Worm (Caenorhabditis elegans) whole organism, L1 larva: ENCODE results near the gene rpl-32.

Experiments
- aly-2 ChIP-seq: fragments of 150-350 bp; optimal IDR thresholded peaks from 2 replicates; lab custom pipeline; 2014; ENCODE audit warnings: missing biosample characterization, missing genetic modification characterization
- ceh-8 ChIP-seq: fragments of 200-800 bp; sonication (Bioruptor generic); optimal IDR thresholded peaks from 2 replicates; lab custom pipeline; 2018; ENCODE audit warnings: mild to moderate bottlenecking, missing genetic modification characterization, moderate library complexity, missing compliant biosample characterization
- ces-1 ChIP-seq: fragments of 150-350 bp; optimal IDR thresholded peaks from 2 replicates; lab custom pipeline; 2014; ENCODE audit warnings: missing biosample characterization, missing genetic modification reagents, missing genetic modification characterization
- dpl-1 ChIP-seq, 3 experiments: fragments of 150-350 bp in 2 of 3; sonication (generic microtip) in 1 of 3; optimal IDR thresholded peaks; 2 replicates each; lab custom pipeline; 2014 to 2017; ENCODE audit warnings: missing biosample characterization in 3 of 3, missing genetic modification characterization in 3 of 3, missing genetic modification reagents in 3 of 3
- dsc-1 ChIP-seq: sonication (generic microtip); optimal IDR thresholded peaks from 2 replicates; lab custom pipeline; 2016; ENCODE audit warnings: mild to moderate bottlenecking, missing genetic modification characterization, missing compliant biosample characterization
- efl-1 ChIP-seq, 4 experiments: fragments of 150-350 bp; optimal IDR thresholded peaks in 3 of 4; peaks in 1 of 4; 1 replicate in 1 of 4; 2 replicates in 3 of 4; lab custom pipeline; 2014; ENCODE audit warnings: missing biosample characterization in 2 of 4, missing genetic modification characterization in 2 of 4, missing genetic modification reagents in 2 of 4
- efl-3 ChIP-seq: fragments of 200-800 bp; sonication (Bioruptor generic); optimal IDR thresholded peaks from 2 replicates; lab custom pipeline; 2018; ENCODE audit warnings: mild to moderate bottlenecking, missing genetic modification characterization, missing compliant biosample characterization
- egl-13 ChIP-seq: sonication (generic microtip); optimal IDR thresholded peaks from 2 replicates; lab custom pipeline; 2016; ENCODE audit warnings: missing genotype, missing genetic modification reagents, missing genetic modification characterization, missing compliant biosample characterization
- elt-3 ChIP-seq, 6 experiments: fragments of 150-350 bp in 1 of 6; sonication (generic microtip); optimal IDR thresholded peaks; 2 replicates each; lab custom pipeline; 2017 to 2018; ENCODE audit warnings: missing biosample characterization in 6 of 6, missing genetic modification characterization in 6 of 6, inconsistent platforms in 1 of 6
- ets-5 ChIP-seq: fragments of 200-800 bp; sonication (Bioruptor generic); IDR thresholded peaks from 2 replicates; pipeline ENCODE4 v1.3.6; 2022; ENCODE audit warnings: missing genetic modification characterization, missing compliant biosample characterization
- fkh-4 ChIP-seq: sonication (generic microtip); optimal IDR thresholded peaks from 2 replicates; lab custom pipeline; 2016; ENCODE audit warnings: missing compliant biosample characterization, missing genetic modification characterization, borderline replicate concordance
- fkh-8 ChIP-seq: sonication (generic microtip); optimal IDR thresholded peaks from 2 replicates; lab custom pipeline; 2016; ENCODE audit warnings: mild to moderate bottlenecking, missing genetic modification characterization, missing compliant biosample characterization
- fos-1 ChIP-seq: fragments of 150-350 bp; optimal IDR thresholded peaks from 2 replicates; lab custom pipeline; 2014; ENCODE audit warnings: missing biosample characterization, missing genetic modification characterization
- hlh-17 ChIP-seq: fragments of 200-800 bp; sonication (Bioruptor generic); optimal IDR thresholded peaks from 2 replicates; lab custom pipeline; 2018; ENCODE audit warnings: missing genetic modification characterization, mild to moderate bottlenecking, missing compliant biosample characterization, moderate library complexity, borderline replicate concordance
- isw-1 ChIP-seq: fragments of 200-800 bp; sonication (Bioruptor generic); IDR thresholded peaks from 2 replicates; pipeline ENCODE4 v1.3.6; 2022; ENCODE audit warnings: missing genetic modification characterization, missing compliant biosample characterization
- lin-14 ChIP-seq: fragments of 200-800 bp; sonication (Bioruptor generic); optimal IDR thresholded peaks from 2 replicates; lab custom pipeline; 2018; ENCODE audit warnings: mild to moderate bottlenecking, missing genetic modification characterization, moderate library complexity, missing compliant biosample characterization
- lin-15B ChIP-seq: fragments of 150-350 bp; sonication (generic microtip); optimal IDR thresholded peaks from 3 replicates; lab custom pipeline; 2014; ENCODE audit warnings: missing biosample characterization, missing genetic modification characterization
- lin-35 ChIP-seq, 2 experiments: fragments of 150-350 bp; optimal IDR thresholded peaks; 2 replicates each; lab custom pipeline; 2014; ENCODE audit warnings: missing biosample characterization in 2 of 2, missing genetic modification characterization in 2 of 2, missing genetic modification reagents in 2 of 2
- lir-3 ChIP-seq: sonication (generic microtip); optimal IDR thresholded peaks from 2 replicates; lab custom pipeline; 2016; ENCODE audit warnings: mild to moderate bottlenecking, missing genetic modification characterization, moderate library complexity, missing compliant biosample characterization; ENCODE audit not compliant: poor library complexity
- mdl-1 ChIP-seq, 2 experiments: fragments of 150-350 bp; optimal IDR thresholded peaks; 2 replicates each; lab custom pipeline; 2014 to 2017; ENCODE audit warnings: missing biosample characterization in 2 of 2, missing genetic modification characterization in 2 of 2, inconsistent platforms in 1 of 2
- mep-1 ChIP-seq: fragments of 150-350 bp; optimal IDR thresholded peaks from 2 replicates; lab custom pipeline; 2014; ENCODE audit warnings: missing biosample characterization, missing genetic modification characterization
- nhr-11 ChIP-seq: fragments of 150-350 bp; optimal IDR thresholded peaks from 2 replicates; lab custom pipeline; 2014; ENCODE audit warnings: missing biosample characterization, missing genetic modification characterization
- nhr-12 ChIP-seq: sonication (generic microtip); optimal IDR thresholded peaks from 2 replicates; lab custom pipeline; 2017; ENCODE audit warnings: missing biosample characterization, missing genetic modification characterization
- nhr-47 ChIP-seq: sonication (generic microtip); optimal IDR thresholded peaks from 2 replicates; lab custom pipeline; 2016; ENCODE audit warnings: mild to moderate bottlenecking, missing genetic modification characterization, moderate library complexity, missing compliant biosample characterization
- nhr-71 ChIP-seq: sonication (generic microtip); optimal IDR thresholded peaks from 2 replicates; lab custom pipeline; 2016; ENCODE audit warnings: mild to moderate bottlenecking, missing genetic modification characterization, moderate library complexity, missing compliant biosample characterization
- nhr-85 ChIP-seq: sonication (generic microtip); peaks from one replicate; lab custom pipeline; 2016; ENCODE audit warnings: missing genetic modification characterization, inconsistent platforms, missing compliant biosample characterization
- pag-3 ChIP-seq: sonication (generic microtip); optimal IDR thresholded peaks from 2 replicates; lab custom pipeline; 2017; ENCODE audit warnings: missing genetic modification characterization, mild to moderate bottlenecking, missing compliant biosample characterization, antibody characterized with exemption, borderline replicate concordance; ENCODE audit not compliant: insufficient read depth
- pqm-1 ChIP-seq: sonication (generic microtip); optimal IDR thresholded peaks from 3 replicates; lab custom pipeline; 2017; ENCODE audit warnings: missing biosample characterization, missing genetic modification characterization
- skn-1 ChIP-seq: fragments of 150-350 bp; optimal IDR thresholded peaks from 2 replicates; lab custom pipeline; 2014; ENCODE audit warnings: missing biosample characterization, missing genetic modification characterization
- snu-23 ChIP-seq: sonication (generic microtip); optimal IDR thresholded peaks from 2 replicates; lab custom pipeline; 2016; ENCODE audit warnings: missing genetic modification characterization, missing compliant biosample characterization
- sox-4 ChIP-seq: sonication (generic microtip); optimal IDR thresholded peaks from 2 replicates; lab custom pipeline; 2016; ENCODE audit warnings: missing genetic modification characterization, missing compliant biosample characterization
- sptf-1 ChIP-seq: fragments of 150-350 bp; optimal IDR thresholded peaks from 2 replicates; lab custom pipeline; 2014; ENCODE audit warnings: missing biosample characterization, missing genetic modification characterization
- tbx-2 ChIP-seq: sonication (generic microtip); optimal IDR thresholded peaks from 2 replicates; lab custom pipeline; 2016; ENCODE audit warnings: missing genetic modification characterization, missing compliant biosample characterization
- tlp-1 ChIP-seq: fragments of 150-350 bp; optimal IDR thresholded peaks from 2 replicates; lab custom pipeline; 2014; ENCODE audit warnings: missing biosample characterization, missing genetic modification characterization
- unc-130 ChIP-seq: fragments of 150-350 bp; optimal IDR thresholded peaks from 2 replicates; lab custom pipeline; 2017; ENCODE audit warnings: missing biosample characterization, missing genetic modification characterization, inconsistent platforms
- unc-30 ChIP-seq: sonication (generic microtip); optimal IDR thresholded peaks from 2 replicates; lab custom pipeline; 2017; ENCODE audit warnings: missing biosample characterization, missing genetic modification characterization
- unc-62 ChIP-seq: fragments of 150-350 bp; optimal IDR thresholded peaks from 2 replicates; lab custom pipeline; 2014; ENCODE audit warnings: missing biosample characterization, missing genetic modification reagents, missing genetic modification characterization
- unc-86 ChIP-seq: sonication (generic microtip); optimal IDR thresholded peaks from 2 replicates; lab custom pipeline; 2016; ENCODE audit warnings: missing genetic modification characterization, missing compliant biosample characterization
- vab-15 ChIP-seq: sonication (generic microtip); optimal IDR thresholded peaks from 2 replicates; lab custom pipeline; 2017; ENCODE audit warnings: missing genotype, mild to moderate bottlenecking, missing genetic modification characterization, missing compliant biosample characterization
- xbp-1 ChIP-seq: sonication (generic microtip); optimal IDR thresholded peaks from 2 replicates; lab custom pipeline; 2016; ENCODE audit warnings: missing genetic modification characterization, missing compliant biosample characterization
- zag-1 ChIP-seq: fragments of 150-350 bp; optimal IDR thresholded peaks from 2 replicates; lab custom pipeline; 2014; ENCODE audit warnings: missing biosample characterization, missing genetic modification characterization
- zip-4 ChIP-seq: fragments of 200-800 bp; sonication (Bioruptor generic); optimal IDR thresholded peaks from 2 replicates; lab custom pipeline; 2018; ENCODE audit warnings: mild to moderate bottlenecking, missing genetic modification characterization, moderate library complexity, missing compliant biosample characterization
- ztf-4 ChIP-seq: fragments of 150-350 bp; optimal IDR thresholded peaks from 2 replicates; lab custom pipeline; 2014; ENCODE audit warnings: missing biosample characterization, missing genetic modification characterization

Gene rpl-32

ce11 chrII:9099017-9099416 is 42.1 kb upstream of the rpl-32 start, which contains the start of gene T24H10.1 (continued):
- TF ChIP-seq nhr-71 (tag; lab: Kevin White, UChicago) (peak; percentile 88), efl-1 (optimal IDR thresholded peaks at IDR 0.05; lab: Kevin White, UChicago) (peak; percentile 71 to 85), efl-1 (GFP tag; optimal IDR thresholded peaks at IDR 0.05 in 1 of 2; lab: Kevin White, UChicago) (peak; percentile 76 to 98), lir-3 (tag; lab: Kevin White, UChicago) (peak; percentile 9), ces-1 (no peak), xbp-1 (peak; percentile 71), ceh-8 (peak; percentile 38), zip-4 (GFP tag; lab: Kevin White, UChicago) (peak; percentile 8), fkh-4 (tag; lab: Kevin White, UChicago) (no peak), nhr-12 (tag; lab: Kevin White, UChicago) (no peak)

ce11 chrII:9098505-9098904 is 41.6 kb upstream of the rpl-32 start, which contains the start of gene clh-5:
TSS of gene clh-5 (minus strand) at chrII:9098605.
- TF ChIP-seq dsc-1 (tag; lab: Kevin White, UChicago), result no peak
- TF ChIP-seq ces-1, result no peak

ce11 chrII:9097302-9097701 is 40.4 kb upstream of the rpl-32 start:
- TF ChIP-seq mep-1 (tag; lab: Kevin White, UChicago), result no peak
- no peak for TF ChIP-seq sptf-1 (tag; lab: Kevin White, UChicago)
- no peak for TF ChIP-seq mdl-1 (tag; optimal IDR thresholded peaks at IDR 0.05; lab: Kevin White, UChicago)
- TF ChIP-seq zag-1 (tag; lab: Kevin White, UChicago), result no peak
- TF ChIP-seq lin-15B (tag; lab: Kevin White, UChicago), result no peak
- TF ChIP-seq efl-3, result no peak
- TF ChIP-seq unc-86 (tag; lab: Kevin White, UChicago), result no peak
- no peak for TF ChIP-seq fkh-8 (tag; lab: Kevin White, UChicago)
- no peak for TF ChIP-seq snu-23 (GFP tag; lab: Kevin White, UChicago)
- TF ChIP-seq dsc-1 (tag; lab: Kevin White, UChicago), result no peak
- no peak for TF ChIP-seq ets-5 (GFP tag; lab: Robert Waterston, UW)
- no peak for TF ChIP-seq pag-3 (tag; lab: Kevin White, UChicago)
- no peak for TF ChIP-seq dpl-1 (GFP tag; optimal IDR thresholded peaks at IDR 0.05; lab: Kevin White, UChicago)
- TF ChIP-seq unc-130, result no peak
- no peak for TF ChIP-seq tbx-2 (tag; lab: Kevin White, UChicago)

ce11 chrII:9094247-9094790 is 37.4 kb upstream of the rpl-32 start:
- TF ChIP-seq ztf-4 (tag; lab: Kevin White, UChicago) (no peak), pqm-1 (peak; percentile 65), dsc-1 (tag; lab: Kevin White, UChicago) (peak; percentile 55), lin-14 (peak; percentile 9), efl-1 (optimal IDR thresholded peaks at IDR 0.05; lab: Kevin White, UChicago) (no peak), efl-1 (GFP tag; optimal IDR thresholded peaks at IDR 0.05 in 1 of 2; lab: Kevin White, UChicago) (peak in 1 of 2 experiments; percentile 81)

- TF ChIP-seq hlh-17 (GFP tag; lab: Kevin White, UChicago) (no peak), zip-4 (GFP tag; lab: Kevin White, UChicago) (no peak)
These were observed 36.7 kb upstream of the rpl-32 start, which contains the start of gene C07H4.1 for ce11 chrII:9093584-9093983. TSS of gene C07H4.1 (minus strand) at chrII:9093684.

ce11 chrII:9092910-9093309 is 36.0 kb upstream of the rpl-32 start:
- TF ChIP-seq isw-1 (GFP tag; lab: Robert Waterston, UW) (no peak), aly-2 (tag; lab: Kevin White, UChicago) (no peak), egl-13 (tag; lab: Kevin White, UChicago) (no peak), ets-5 (GFP tag; lab: Robert Waterston, UW) (no peak), unc-62 (no peak), nhr-47 (tag; lab: Kevin White, UChicago) (no peak), nhr-11 (tag; lab: Kevin White, UChicago) (no peak), skn-1 (tag; lab: Kevin White, UChicago) (no peak), vab-15 (tag; lab: Kevin White, UChicago) (peak; percentile 22), sox-4 (tag; lab: Kevin White, UChicago) (no peak), elt-3 (tag; optimal IDR thresholded peaks at IDR 0.05; lab: Kevin White, UChicago) (peak in 1 of 6 experiments; percentile 18), fos-1 (tag; lab: Kevin White, UChicago) (no peak), nhr-85 (tag; lab: Kevin White, UChicago) (peak; percentile 56), tlp-1 (tag; lab: Kevin White, UChicago) (no peak), lin-35 (GFP tag; optimal IDR thresholded peaks at IDR 0.05; lab: Kevin White, UChicago) (peak in 1 of 2 experiments; percentile 22), unc-30 (no peak)
